Worm (Caenorhabditis elegans): ENCODE results near the gene twk-21.
A peak's percentile ranks its signal among the peaks of the same experiment; 100 is the strongest.

The twk-21 gene

DNA sequence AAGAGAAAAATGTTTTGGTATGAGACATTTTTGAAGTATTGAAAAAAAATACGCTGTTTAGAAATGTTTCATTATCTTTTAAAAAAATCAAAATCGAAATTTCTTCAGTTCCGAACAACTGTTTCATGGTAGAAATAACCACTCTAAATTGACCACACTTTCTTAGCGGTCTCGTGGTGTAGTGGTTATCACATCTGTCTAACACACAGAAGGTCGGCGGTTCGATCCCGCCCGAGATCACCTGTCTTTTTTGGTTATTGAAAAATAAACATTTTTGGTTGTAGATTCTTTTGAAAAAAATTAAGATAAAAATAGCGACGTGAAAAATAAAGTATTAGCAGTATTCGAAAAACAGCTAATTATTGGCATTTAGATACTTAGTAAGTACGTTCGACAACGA is 730 bp downstream of the twk-21 start:
- TF ChIP-seq elt-1 (tag; optimal IDR thresholded peaks at IDR 0.05; ENCODE audit: borderline replicate concordance, insufficient read depth): no peak
- no peak for TF ChIP-seq mab-5 (tag; optimal IDR thresholded peaks at IDR 0.05)
- TF ChIP-seq lsy-2 (tag; optimal IDR thresholded peaks at IDR 0.05): no peak
- no peak for TF ChIP-seq sem-2 (GFP tag; optimal IDR thresholded peaks at IDR 0.05)
- TF ChIP-seq unc-39 (tag; optimal IDR thresholded peaks at IDR 0.05): no peak
- TF ChIP-seq ceh-83 (GFP tag; optimal IDR thresholded peaks at IDR 0.05): no peak
- no peak for TF ChIP-seq M03D4.4 (tag; optimal IDR thresholded peaks at IDR 0.05)
- no peak for TF ChIP-seq unc-62 (GFP tag; optimal IDR thresholded peaks at IDR 0.05)
- TF ChIP-seq ham-2 (GFP tag; optimal IDR thresholded peaks at IDR 0.05): no peak
- no peak for TF ChIP-seq hlh-1 (tag; optimal IDR thresholded peaks at IDR 0.05)

ce11 chrX:16306164-16306563 is 6.5 kb downstream of the twk-21 start, which contains the start of gene twk-22:
Gene twk-22 (plus strand): TSS chrX:16306464.
- TF ChIP-seq drap-1 (GFP tag; optimal IDR thresholded peaks at IDR 0.05) (no peak), unc-62 (GFP tag; optimal IDR thresholded peaks at IDR 0.05) (no peak)

DNA sequence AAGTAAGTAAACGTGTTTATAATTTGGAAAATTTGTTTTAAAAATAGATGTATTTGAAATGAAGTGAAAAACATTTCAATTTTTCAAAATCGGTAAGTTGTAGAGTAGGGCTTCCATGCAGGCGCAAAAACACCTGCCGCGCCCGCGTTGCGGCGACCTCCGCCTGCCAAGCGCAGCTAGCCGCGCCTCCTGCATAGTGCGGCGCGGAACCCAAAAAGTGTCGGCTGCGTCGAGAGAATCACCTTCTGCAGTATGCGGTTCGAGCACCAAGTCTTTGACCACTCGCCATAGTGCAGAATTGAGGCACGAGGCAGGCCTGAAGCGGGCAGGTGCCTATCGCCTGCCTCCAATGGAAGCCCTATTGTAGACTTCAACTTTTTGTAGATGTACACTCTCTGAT is 10.0 kb downstream of the twk-21 start:
- TF ChIP-seq ztf-11 (tag; optimal IDR thresholded peaks at IDR 0.05) (no peak), elt-3 (tag; optimal IDR thresholded peaks at IDR 0.05) (no peak), zip-8 (tag; optimal IDR thresholded peaks at IDR 0.05) (no peak), ceh-43 (GFP tag; optimal IDR thresholded peaks at IDR 0.05) (no peak), hlh-1 (tag; optimal IDR thresholded peaks at IDR 0.05) (no peak), mab-5 (tag; optimal IDR thresholded peaks at IDR 0.05) (no peak), nhr-12 (tag; optimal IDR thresholded peaks at IDR 0.05) (no peak), sptf-1 (tag; optimal IDR thresholded peaks at IDR 0.05) (no peak)

DNA sequence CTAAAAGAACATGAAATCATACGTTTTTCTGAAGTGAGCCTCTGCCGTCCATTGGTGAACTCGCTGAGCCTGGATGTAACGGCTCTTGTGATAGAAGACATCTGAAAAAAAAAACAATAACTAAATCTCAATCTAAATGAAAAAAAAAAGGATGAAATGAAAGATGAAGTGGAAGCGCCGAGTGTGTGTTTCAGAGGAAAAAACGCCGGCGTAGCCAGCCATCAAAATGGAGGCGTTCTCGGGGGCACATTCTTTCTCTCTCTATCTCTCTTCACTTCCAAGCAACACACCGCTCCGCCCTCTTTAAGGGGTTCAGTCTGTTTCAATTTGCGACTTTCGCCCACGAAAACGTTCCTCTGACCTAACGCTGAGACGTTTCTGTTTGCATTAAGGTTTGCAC is 17.9 kb downstream of the twk-21 start, which contains the start of gene T01B4.3:
T01B4.3 (minus strand) TSS at position 101 of the 400 bp plus-strand sequence.
- TF ChIP-seq blmp-1 (tag; optimal IDR thresholded peaks at IDR 0.05) (no peak), mab-5 (tag; optimal IDR thresholded peaks at IDR 0.05) (no peak), unc-120 (tag; optimal IDR thresholded peaks at IDR 0.05; ENCODE audit: poor library complexity, severe bottlenecking) (no peak), sptf-1 (tag; optimal IDR thresholded peaks at IDR 0.05) (no peak), ceh-39 (tag; optimal IDR thresholded peaks at IDR 0.05) (no peak), nhr-237 (tag; optimal IDR thresholded peaks at IDR 0.05) (no peak), M03D4.4 (tag; optimal IDR thresholded peaks at IDR 0.05) (no peak), sem-2 (GFP tag; optimal IDR thresholded peaks at IDR 0.05) (no peak)

- TF ChIP-seq lin-32 (GFP tag; optimal IDR thresholded peaks at IDR 0.05) (no peak), nhr-237 (tag; optimal IDR thresholded peaks at IDR 0.05) (no peak), ceh-83 (GFP tag; optimal IDR thresholded peaks at IDR 0.05) (no peak), mab-5 (tag; optimal IDR thresholded peaks at IDR 0.05) (no peak), unc-120 (tag; optimal IDR thresholded peaks at IDR 0.05; ENCODE audit: poor library complexity, severe bottlenecking) (no peak), nhr-2 (tag; optimal IDR thresholded peaks at IDR 0.05) (no peak), bed-3 (GFP tag; optimal IDR thresholded peaks at IDR 0.05) (no peak)
These were observed 18.6 kb downstream of the twk-21 start for ce11 chrX:16318248-16318647.

DNA sequence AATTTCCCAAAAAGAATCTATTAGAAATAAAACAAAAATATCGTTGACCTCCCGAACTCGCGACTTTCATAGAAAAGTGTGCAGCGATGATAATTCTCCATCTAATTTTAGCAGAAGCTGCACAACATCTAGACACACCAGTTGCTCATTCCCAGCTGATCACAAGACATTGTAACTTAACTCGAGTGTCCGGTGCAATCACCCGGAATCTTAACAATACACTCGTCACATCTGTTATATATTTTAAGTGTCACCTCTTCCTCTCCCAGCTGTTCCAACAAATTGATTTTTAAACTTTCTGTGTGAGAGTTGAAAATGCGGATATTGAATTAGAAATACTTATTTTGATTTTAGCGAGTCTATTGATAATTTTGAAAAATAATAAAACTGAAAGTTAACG is 21.6 kb downstream of the twk-21 start:
- TF ChIP-seq hlh-1 (tag; optimal IDR thresholded peaks at IDR 0.05) (peak; percentile 85), sem-2 (GFP tag; optimal IDR thresholded peaks at IDR 0.05) (no peak)

DNA sequence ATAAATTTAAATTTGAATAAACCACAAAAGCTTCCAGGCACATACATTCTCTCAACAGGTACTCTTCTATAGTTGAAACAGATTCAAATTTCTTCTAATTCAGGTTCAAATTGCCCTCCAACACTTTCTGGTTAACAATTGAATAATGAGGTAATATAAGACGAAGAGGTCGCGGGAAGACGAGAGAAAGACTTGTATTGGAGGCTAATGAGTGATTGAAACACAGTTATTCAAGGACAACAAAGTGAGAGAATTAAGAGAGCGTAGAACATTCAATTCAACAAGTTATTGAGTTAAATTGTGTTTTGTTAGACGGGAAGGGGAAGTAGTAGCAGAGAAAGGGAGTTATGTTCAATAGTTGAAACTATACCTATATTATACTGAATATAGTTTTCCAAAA is 22.2 kb downstream of the twk-21 start:
- TF ChIP-seq ces-1 (GFP tag; optimal IDR thresholded peaks at IDR 0.05): peak; percentile 45
- TF ChIP-seq unc-120 (tag; optimal IDR thresholded peaks at IDR 0.05; ENCODE audit: poor library complexity, severe bottlenecking): no peak
- no peak for TF ChIP-seq unc-39 (tag; optimal IDR thresholded peaks at IDR 0.05)

DNA sequence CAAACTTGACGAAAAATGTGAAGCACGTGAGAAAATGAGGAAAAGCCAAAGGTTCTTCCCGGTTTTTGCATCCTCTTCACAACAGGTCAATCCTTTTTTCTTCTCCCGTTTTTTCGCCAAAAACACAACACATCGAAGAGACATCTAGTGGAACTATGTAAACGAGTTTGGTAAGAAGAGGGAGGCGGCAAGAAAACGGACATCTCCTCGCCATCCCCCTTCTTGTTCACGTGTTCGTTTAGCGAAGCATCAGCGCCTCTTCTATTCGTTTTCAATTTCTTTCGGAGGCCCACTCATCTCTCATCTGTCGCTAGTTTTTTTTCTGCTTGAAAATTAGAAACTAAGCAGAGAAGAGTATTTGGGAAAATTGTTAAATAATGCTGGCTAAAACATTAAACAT is 24.5 kb downstream of the twk-21 start:
- no peak for TF ChIP-seq ztf-11 (tag; optimal IDR thresholded peaks at IDR 0.05)
- TF ChIP-seq ceh-43 (GFP tag; optimal IDR thresholded peaks at IDR 0.05): no peak
- no peak for TF ChIP-seq nhr-237 (tag; optimal IDR thresholded peaks at IDR 0.05)
- no peak for TF ChIP-seq nhr-2 (tag; optimal IDR thresholded peaks at IDR 0.05)
- TF ChIP-seq zip-8 (tag; optimal IDR thresholded peaks at IDR 0.05): no peak
- no peak for TF ChIP-seq lin-13 (tag; optimal IDR thresholded peaks at IDR 0.05)

Measured in whole organism, mixed stage, embryonic.